Worm (Caenorhabditis elegans) whole organism, early embryonic: ENCODE measurements around the gene cut-2.

Experiments used
- F13C5.2 ChIP-seq: sonication (generic microtip); optimal IDR thresholded peaks from 2 replicates; lab custom pipeline; 2017; ENCODE audit warnings: mild to moderate bottlenecking, missing genetic modification characterization, inconsistent platforms, missing compliant biosample characterization
- aly-1 ChIP-seq: sonication (generic microtip); optimal IDR thresholded peaks from 2 replicates; lab custom pipeline; 2016; ENCODE audit warnings: missing genetic modification characterization, missing compliant biosample characterization
- ama-1 ChIP-seq: fragments of 150-350 bp; optimal IDR thresholded peaks from 2 replicates; lab custom pipeline; 2014
- ets-7 ChIP-seq: sonication (generic microtip); optimal IDR thresholded peaks from 2 replicates; lab custom pipeline; 2016; ENCODE audit warnings: missing genotype, missing genetic modification characterization, missing compliant biosample characterization
- flt-1 ChIP-seq: fragments of 200-800 bp; sonication (Bioruptor generic); IDR thresholded peaks from 2 replicates; pipeline ENCODE4 v1.3.6; 2022; ENCODE audit warnings: missing genetic modification characterization, missing compliant biosample characterization
- hmbx-1 ChIP-seq: sonication (generic microtip); optimal IDR thresholded peaks from 2 replicates; lab custom pipeline; 2016; ENCODE audit warnings: mild to moderate bottlenecking, missing genetic modification characterization, missing compliant biosample characterization
- hmg-4 ChIP-seq: fragments of 200-800 bp; sonication (Bioruptor generic); optimal IDR thresholded peaks from 2 replicates; lab custom pipeline; 2018; ENCODE audit warnings: mild to moderate bottlenecking, missing genetic modification characterization, missing compliant biosample characterization
- scrt-1 ChIP-seq: fragments of 200-800 bp; sonication (Bioruptor generic); IDR thresholded peaks from 2 replicates; pipeline ENCODE4 v1.3.6; 2022; ENCODE audit warnings: missing genetic modification characterization, missing compliant biosample characterization
- tbx-11 ChIP-seq: fragments of 200-800 bp; sonication (Bioruptor generic); IDR thresholded peaks from 2 replicates; pipeline ENCODE4 v1.3.6; 2022; ENCODE audit warnings: missing genetic modification characterization, missing compliant biosample characterization
- tbx-37 ChIP-seq: fragments of 200-800 bp; sonication (Bioruptor generic); conservative IDR thresholded peaks from 2 replicates; pipeline ENCODE4 v1.3.6; 2022; ENCODE audit warnings: missing genetic modification reagents, missing genetic modification characterization, missing compliant biosample characterization

DNA sequence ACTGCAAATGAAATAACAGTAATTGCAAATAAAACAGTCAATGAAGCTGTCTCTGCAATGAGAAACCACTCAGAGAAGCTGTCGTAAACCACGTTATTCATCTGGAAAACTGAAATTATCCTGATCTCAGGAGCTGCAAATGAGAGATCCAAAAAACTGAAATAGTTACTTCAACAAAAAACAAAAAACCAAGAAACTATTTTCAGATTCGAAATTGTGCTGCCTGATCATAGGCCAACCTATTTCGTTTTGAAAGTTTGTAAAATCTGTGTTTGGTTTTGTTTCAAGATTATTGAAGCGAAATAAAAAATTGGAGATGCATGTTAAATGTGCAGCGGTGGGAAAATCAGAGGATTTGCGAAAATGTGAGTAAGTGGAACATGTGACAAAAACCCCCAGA is 5.9 kb downstream of the cut-2 start, which contains the start of gene srv-8:
- no peak for TF ChIP-seq F13C5.2
- TF ChIP-seq ets-7 (tag; lab: Kevin White, UChicago) = no peak
- no peak for TF ChIP-seq ama-1 (lab: Kevin White, UChicago)
- no peak for TF ChIP-seq flt-1 (GFP tag; lab: Robert Waterston, UW)
- no peak for TF ChIP-seq scrt-1 (GFP tag; lab: Robert Waterston, UW)
- no peak for TF ChIP-seq aly-1 (tag; lab: Kevin White, UChicago)
- TF ChIP-seq tbx-37 = no peak
- no peak for TF ChIP-seq tbx-11 (GFP tag; lab: Robert Waterston, UW)
- TF ChIP-seq hmg-4 = no peak
- TF ChIP-seq hmbx-1 (tag; lab: Kevin White, UChicago) = no peak
